Worm (Caenorhabditis elegans): ENCODE results near the gene C14B4.2.

DNA sequence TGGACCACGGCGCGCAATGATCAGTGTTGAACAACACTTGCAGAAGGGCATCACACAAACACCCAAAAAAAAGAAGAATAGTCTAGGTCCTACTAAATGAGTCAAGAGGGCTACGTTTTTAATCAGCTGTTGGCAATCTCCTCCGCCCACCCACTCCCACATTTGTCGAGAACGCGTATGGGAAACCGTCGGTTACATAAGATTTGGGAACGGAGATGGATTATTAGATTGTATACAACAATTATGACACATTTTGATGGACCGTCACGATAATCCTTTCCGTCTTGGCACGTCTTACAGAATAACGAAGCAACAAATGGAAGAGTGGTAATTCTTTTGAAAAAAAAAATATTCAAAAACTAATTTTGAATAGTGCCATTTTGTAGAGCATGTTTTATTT, 76.5 kb downstream of the C14B4.2 start:
- TF ChIP-seq ref-1 (GFP tag; conservative IDR thresholded peaks at IDR 0.05), result no peak
- TF ChIP-seq flt-1 (GFP tag; IDR thresholded peaks at IDR 0.05), result no peak
- no peak for TF ChIP-seq klf-2 (GFP tag; conservative IDR thresholded peaks at IDR 0.05)

Data from whole organism, midembryonic.